Worm (Caenorhabditis elegans): ENCODE data around the gene rab-39.

- no peak for TF ChIP-seq elt-3 (tag; optimal IDR thresholded peaks at IDR 0.05)
- no peak for TF ChIP-seq mab-5 (tag; optimal IDR thresholded peaks at IDR 0.05)
- TF ChIP-seq nhr-76 (tag; optimal IDR thresholded peaks at IDR 0.05): no peak
- no peak for TF ChIP-seq nhr-12 (tag; optimal IDR thresholded peaks at IDR 0.05)
- TF ChIP-seq snpc-4 (tag; optimal IDR thresholded peaks at IDR 0.05): no peak
- no peak for TF ChIP-seq blmp-1 (tag; optimal IDR thresholded peaks at IDR 0.05)
- TF ChIP-seq zip-8 (tag; optimal IDR thresholded peaks at IDR 0.05): no peak
- no peak for TF ChIP-seq ceh-39 (tag; optimal IDR thresholded peaks at IDR 0.05)
Measured at ce11 chrII:9322870-9323349, at the start of gene rab-39.
